Worm (Caenorhabditis elegans): ENCODE measurements around the gene Y22D7AL.3.

DNA sequence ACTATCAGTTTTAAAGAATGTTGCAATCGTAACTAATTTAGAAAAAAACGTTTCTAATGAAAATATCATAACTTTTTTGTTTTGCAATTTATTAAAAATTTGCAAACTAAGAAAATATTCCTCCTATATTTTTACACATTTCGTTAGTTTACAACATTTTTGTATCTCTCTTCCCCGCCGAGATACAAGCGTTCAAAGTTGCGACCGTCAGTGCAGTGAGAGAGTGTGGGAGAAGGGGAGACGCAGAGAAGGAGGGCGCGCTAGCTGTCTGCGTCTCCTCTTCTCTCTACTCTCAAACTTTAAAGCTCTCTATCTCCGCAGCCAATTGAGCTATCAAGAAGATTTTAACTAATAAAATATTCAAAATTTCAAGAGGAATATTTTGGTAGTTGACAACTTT, 39.1 kb downstream of the Y22D7AL.3 start:
- TF ChIP-seq unc-39 (tag; optimal IDR thresholded peaks at IDR 0.05): no peak
- no peak for TF ChIP-seq ama-1 (optimal IDR thresholded peaks at IDR 0.05)
- TF ChIP-seq elt-1 (tag; optimal IDR thresholded peaks at IDR 0.05): no peak
- TF ChIP-seq peb-1 (tag; optimal IDR thresholded peaks at IDR 0.05): no peak
- no peak for TF ChIP-seq lin-11 (tag; optimal IDR thresholded peaks at IDR 0.05)
- TF ChIP-seq ZK546.5 (tag; optimal IDR thresholded peaks at IDR 0.05): no peak
- TF ChIP-seq fos-1 (tag; optimal IDR thresholded peaks at IDR 0.05): no peak
- no peak for TF ChIP-seq ztf-4 (tag; optimal IDR thresholded peaks at IDR 0.05)
- no peak for TF ChIP-seq lsy-2 (tag; optimal IDR thresholded peaks at IDR 0.05)
- TF ChIP-seq snpc-4 (tag; optimal IDR thresholded peaks at IDR 0.05): no peak
- no peak for TF ChIP-seq mab-5 (tag; optimal IDR thresholded peaks at IDR 0.05)
